Worm (Caenorhabditis elegans) whole organism, midembryonic: Measurements from ENCODE around the gene nadk-2.

ENCODE experiments used
- T22C8.4 ChIP-seq: fragments of 200-800 bp; sonication (Bioruptor generic); IDR thresholded peaks from 2 replicates; pipeline ENCODE4 v1.3.6; 2022; ENCODE audit warnings: missing genetic modification characterization, missing compliant biosample characterization
- cog-1 ChIP-seq: sonication (generic microtip); optimal IDR thresholded peaks from 2 replicates; lab custom pipeline; 2016; ENCODE audit warnings: missing genetic modification characterization, missing compliant biosample characterization
- flt-1 ChIP-seq: fragments of 200-800 bp; sonication (Bioruptor generic); IDR thresholded peaks from 2 replicates; pipeline ENCODE4 v1.3.6; 2022; ENCODE audit warnings: missing genetic modification characterization, missing compliant biosample characterization
- klf-2 ChIP-seq: fragments of 200-800 bp; sonication (Bioruptor generic); conservative IDR thresholded peaks from 2 replicates; pipeline ENCODE4 v1.3.6; 2022; ENCODE audit warnings: missing genetic modification reagents, missing genetic modification characterization, missing compliant biosample characterization
- med-1 ChIP-seq: sonication (generic microtip); optimal IDR thresholded peaks from 2 replicates; lab custom pipeline; 2017; ENCODE audit warnings: missing genetic modification characterization, mild to moderate bottlenecking, missing compliant biosample characterization, antibody characterized with exemption, missing genetic modification reagents; ENCODE audit not compliant: insufficient read depth
- ref-1 ChIP-seq: fragments of 200-800 bp; sonication (Bioruptor generic); conservative IDR thresholded peaks from 2 replicates; pipeline ENCODE4 v1.3.6; 2022; ENCODE audit warnings: missing genetic modification reagents, missing genetic modification characterization, missing compliant biosample characterization
- tab-1 ChIP-seq: fragments of 200-800 bp; sonication (Bioruptor generic); IDR thresholded peaks from 2 replicates; pipeline ENCODE4 v1.3.6; 2022; ENCODE audit warnings: missing genetic modification characterization, missing compliant biosample characterization
- ztf-23 ChIP-seq: fragments of 200-800 bp; sonication (Bioruptor generic); IDR thresholded peaks from 2 replicates; pipeline ENCODE4 v1.3.6; 2022; ENCODE audit warnings: missing genetic modification reagents, missing genetic modification characterization, missing compliant biosample characterization
- ztf-29 ChIP-seq: fragments of 200-800 bp; sonication (Bioruptor generic); IDR thresholded peaks from 2 replicates; pipeline ENCODE4 v1.3.6; 2022; ENCODE audit warnings: missing genetic modification reagents, missing genetic modification characterization, missing compliant biosample characterization

- TF ChIP-seq tab-1 (GFP tag; lab: Robert Waterston, UW), result no peak
- no peak for TF ChIP-seq flt-1 (GFP tag; lab: Robert Waterston, UW)
- TF ChIP-seq cog-1 (tag; lab: Kevin White, UChicago), result no peak
- TF ChIP-seq ztf-23, result no peak
- no peak for TF ChIP-seq med-1
- TF ChIP-seq T22C8.4, result no peak
- TF ChIP-seq ref-1 (GFP tag; lab: Robert Waterston, UW), result no peak
- no peak for TF ChIP-seq ztf-29
- TF ChIP-seq klf-2, result no peak
Observed at ce11 chrII:12053486-12053885, 4.1 kb downstream of the nadk-2 start.
